Fruit fly (Drosophila melanogaster): ENCODE measurements around the gene CG16790.

Gene CG16790

DNA sequence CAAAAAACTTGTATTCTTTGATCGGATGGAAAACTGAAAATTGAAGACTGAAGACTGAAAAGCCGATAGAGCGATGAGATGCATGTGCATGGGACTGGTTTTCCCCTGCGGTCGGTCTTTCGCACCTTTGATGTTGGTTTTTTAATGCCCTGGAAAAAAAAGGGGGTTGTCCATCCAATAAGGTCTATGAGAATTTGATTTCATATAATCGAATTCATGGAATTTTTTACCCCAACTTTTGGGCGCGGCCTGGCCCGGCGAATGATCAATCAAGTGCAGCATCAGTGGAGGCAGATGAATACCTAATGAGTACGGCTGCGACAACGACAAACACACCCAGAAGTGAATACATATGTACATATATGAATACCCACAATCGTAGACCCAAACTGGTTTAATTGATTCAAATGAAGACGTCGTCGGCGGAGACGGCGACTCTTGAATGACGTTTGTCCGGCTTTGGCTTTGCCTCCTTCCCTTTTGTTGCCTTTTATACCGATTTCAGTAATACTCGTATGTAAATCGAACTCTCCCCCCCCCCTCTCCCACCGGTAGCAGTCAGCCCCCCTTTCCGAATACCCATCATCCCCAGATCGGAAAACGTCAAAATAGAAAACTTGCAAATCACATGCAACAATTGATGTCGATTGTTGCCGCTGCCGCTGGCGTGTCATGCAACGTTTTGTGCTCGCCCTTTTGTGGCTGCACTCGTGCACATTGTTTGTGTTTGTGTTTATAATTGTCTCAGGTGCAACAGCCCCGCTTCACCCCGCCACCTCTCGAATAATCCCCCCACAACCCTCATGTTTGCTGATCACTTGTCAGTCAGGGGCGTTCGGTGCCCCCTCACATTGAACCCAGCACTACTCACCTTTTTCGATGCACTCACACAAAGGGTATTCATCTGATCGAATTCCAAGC is 33.3 kb upstream of the CG16790 start:
- TF ChIP-seq CG15336 (GFP tag; IDR thresholded peaks at IDR 0.05) (no peak), ss (GFP tag; optimal IDR thresholded peaks at IDR 0.05) (peak in 1 of 2 experiments; percentile 63), fkh (GFP tag; optimal IDR thresholded peaks at IDR 0.05) (peak; percentile 67)

DNA sequence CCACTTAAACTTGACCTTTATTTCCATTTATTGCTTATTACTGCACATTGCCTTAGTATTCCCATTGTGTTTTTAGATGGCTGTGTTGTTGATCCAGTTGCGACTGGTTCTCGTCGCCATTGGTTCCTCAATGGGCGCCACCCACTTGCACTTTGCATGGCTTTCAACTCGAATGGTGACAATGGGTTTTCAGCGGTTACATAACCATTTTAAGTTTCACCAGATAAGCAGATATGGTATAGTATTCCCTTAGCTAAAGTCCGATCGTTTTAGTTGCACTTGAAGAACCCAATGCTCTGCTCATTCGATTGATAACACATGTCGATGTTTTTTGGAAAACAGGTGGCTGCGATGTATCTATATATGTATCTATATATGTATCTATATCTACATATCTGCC is 31.9 kb upstream of the CG16790 start:
- TF ChIP-seq ss (GFP tag; optimal IDR thresholded peaks at IDR 0.05) (peak in 1 of 2 experiments; percentile 17), Eip78C (GFP tag) (peak; percentile 15), CG6276 (GFP tag; optimal IDR thresholded peaks at IDR 0.05) (no peak), CG10669 (GFP tag; optimal IDR thresholded peaks at IDR 0.05) (no peak), CG8119 (GFP tag; IDR thresholded peaks at IDR 0.05) (no peak), CG4318 (GFP tag; optimal IDR thresholded peaks at IDR 0.05) (no peak), pdm3 (GFP tag; optimal IDR thresholded peaks at IDR 0.05) (no peak), vri (GFP tag; optimal IDR thresholded peaks at IDR 0.05) (peak; percentile 32)

DNA sequence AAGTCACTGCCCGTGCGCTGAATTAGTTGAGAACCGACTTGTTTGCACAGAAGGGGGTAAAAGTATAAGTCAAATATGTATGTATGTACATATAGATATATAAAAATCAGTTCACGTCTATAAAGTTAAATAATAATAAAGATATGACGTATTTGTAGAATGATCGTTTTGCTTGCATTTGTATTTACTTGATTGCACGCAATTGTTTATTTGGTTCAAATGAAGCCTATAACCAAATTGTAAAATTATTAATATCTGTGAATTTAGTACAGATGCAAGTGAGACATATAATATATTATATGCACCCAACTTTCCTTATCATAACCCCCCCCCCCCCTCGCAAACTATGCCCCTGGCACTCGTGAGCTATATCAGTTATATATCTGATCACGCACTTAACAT is 30.5 kb upstream of the CG16790 start:
- no peak for TF ChIP-seq Hr39 (GFP tag; optimal IDR thresholded peaks at IDR 0.05)
- TF ChIP-seq Met (GFP tag; optimal IDR thresholded peaks at IDR 0.05), result no peak
- TF ChIP-seq vri (GFP tag; optimal IDR thresholded peaks at IDR 0.05), result peak; percentile 17
- TF ChIP-seq acj6 (GFP tag; optimal IDR thresholded peaks at IDR 0.05), result peak; percentile 4
- peak; percentile 31 for TF ChIP-seq CG8319 (GFP tag; optimal IDR thresholded peaks at IDR 0.05)
- TF ChIP-seq CG16779 (tag; optimal IDR thresholded peaks at IDR 0.05), result peak; percentile 36
- TF ChIP-seq svp (GFP tag), result peak; percentile 72
- TF ChIP-seq CG11294 (GFP tag; IDR thresholded peaks at IDR 0.05), result no peak
- TF ChIP-seq Ets96B (tag; optimal IDR thresholded peaks at IDR 0.05), result peak; percentile 55
- peak; percentile 17 for TF ChIP-seq CG32006 (GFP tag; optimal IDR thresholded peaks at IDR 0.05)
- no peak for TF ChIP-seq CG8119 (GFP tag; IDR thresholded peaks at IDR 0.05)
- peak; percentile 42 for TF ChIP-seq CG11762 (GFP tag; optimal IDR thresholded peaks at IDR 0.05; ENCODE audit: insufficient read depth)
- TF ChIP-seq CG11902 (GFP tag; optimal IDR thresholded peaks at IDR 0.05), result no peak
- TF ChIP-seq lz (GFP tag; optimal IDR thresholded peaks at IDR 0.05), result no peak
- TF ChIP-seq cyc (GFP tag; optimal IDR thresholded peaks at IDR 0.05), result no peak
- TF ChIP-seq CG6808 (GFP tag; optimal IDR thresholded peaks at IDR 0.05), result peak; percentile 56
- peak; percentile 4 for TF ChIP-seq esn (GFP tag; optimal IDR thresholded peaks at IDR 0.05)
- TF ChIP-seq CG3919 (GFP tag; optimal IDR thresholded peaks at IDR 0.05), result peak; percentile 45
- TF ChIP-seq Ets21C (GFP tag; optimal IDR thresholded peaks at IDR 0.05), result no peak
- peak; percentile 10 for TF ChIP-seq Sox15 (GFP tag; optimal IDR thresholded peaks at IDR 0.05)
- TF ChIP-seq CG3032 (tag; optimal IDR thresholded peaks at IDR 0.05), result peak; percentile 49
- no peak for TF ChIP-seq CG6854 (GFP tag; optimal IDR thresholded peaks at IDR 0.05)
- TF ChIP-seq eg (GFP tag; IDR thresholded peaks at IDR 0.05), result 0 out of 3 replicates have a peak, but pooled peaks have one; percentile 29
- no peak for TF ChIP-seq Hr38 (GFP tag; optimal IDR thresholded peaks at IDR 0.05)
- peak; percentile 39 for TF ChIP-seq CG6792 (GFP tag; optimal IDR thresholded peaks at IDR 0.05)
- peak; percentile 47 for TF ChIP-seq CG34406 (GFP tag; optimal IDR thresholded peaks at IDR 0.05)
- TF ChIP-seq topi (GFP tag; optimal IDR thresholded peaks at IDR 0.05), result peak; percentile 33
- no peak for TF ChIP-seq CG31627 (GFP tag; optimal IDR thresholded peaks at IDR 0.05)
- TF ChIP-seq CG1621 (tag; optimal IDR thresholded peaks at IDR 0.05), result peak; percentile 26
- no peak for TF ChIP-seq Blimp-1 (GFP tag; optimal IDR thresholded peaks at IDR 0.05)
- no peak for TF ChIP-seq Sox14 (GFP tag; optimal IDR thresholded peaks at IDR 0.05)
- TF ChIP-seq CG8632 (GFP tag; optimal IDR thresholded peaks at IDR 0.05), result peak; percentile 44
- TF ChIP-seq fd59A (GFP tag; optimal IDR thresholded peaks at IDR 0.05), result peak; percentile 18
- TF ChIP-seq CG7368 (GFP tag; optimal IDR thresholded peaks at IDR 0.05), result peak; percentile 4
- TF ChIP-seq CG10631 (GFP tag; optimal IDR thresholded peaks at IDR 0.05), result peak; percentile 41
- TF ChIP-seq fkh (GFP tag; optimal IDR thresholded peaks at IDR 0.05), result peak; percentile 83
- peak; percentile 47 for TF ChIP-seq net (GFP tag; optimal IDR thresholded peaks at IDR 0.05)
- peak; percentile 27 for TF ChIP-seq Sox102F (GFP tag; optimal IDR thresholded peaks at IDR 0.05)
- peak; percentile 21 for TF ChIP-seq Smox (GFP tag; optimal IDR thresholded peaks at IDR 0.05)
- peak; percentile 8 for TF ChIP-seq pdm3 (GFP tag; optimal IDR thresholded peaks at IDR 0.05)

Measured in whole organism, prepupa.